Worm (Caenorhabditis elegans) whole organism, L4/young adult: ENCODE data around the gene bath-15.

Source experiments
- W03F9.2 ChIP-seq: fragments of 150-350 bp; optimal IDR thresholded peaks from 2 replicates; lab custom pipeline; 2014; ENCODE audit warnings: missing biosample characterization, missing genetic modification characterization
- dao-5 ChIP-seq: sonication (generic microtip); optimal IDR thresholded peaks from 2 replicates; lab custom pipeline; 2016; ENCODE audit warnings: missing genotype, missing genetic modification characterization, moderate library complexity, missing compliant biosample characterization
- him-1 ChIP-seq: sonication (generic microtip); optimal IDR thresholded peaks from 2 replicates; lab custom pipeline; 2016; ENCODE audit warnings: missing genotype, missing genetic modification reagents, missing genetic modification characterization, missing compliant biosample characterization

- TF ChIP-seq W03F9.2, result no peak
- TF ChIP-seq dao-5 (tag; lab: Kevin White, UChicago), result no peak
- TF ChIP-seq him-1 (tag; lab: Kevin White, UChicago), result no peak
Measured at ce11 chrIII:7805253-7805652, 29.4 kb upstream of the bath-15 start.
